Fruit fly (Drosophila melanogaster) whole organism, embryonic: ENCODE data around the gene CG18596.

Experiments
- Abd-B ChIP-seq: fragments of 200-800 bp; sonication (Bioruptor generic); optimal IDR thresholded peaks from 2 replicates; lab custom pipeline; 2018; ENCODE audit warnings: missing biosample characterization, mild to moderate bottlenecking, missing genetic modification characterization, moderate library complexity
- Ada2b ChIP-seq: fragments of 200-800 bp; sonication (Bioruptor generic); IDR thresholded peaks from 2 replicates; pipeline ENCODE4 v1.3.6; 2022; ENCODE audit warnings: missing biosample characterization, missing genetic modification characterization
- CG10209 ChIP-seq: fragments of 200-800 bp; sonication (Bioruptor generic); optimal IDR thresholded peaks from 3 replicates; lab custom pipeline; 2017; ENCODE audit warnings: missing biosample characterization, mild to moderate bottlenecking, missing genetic modification characterization, missing genetic modification reagents
- CG10565 ChIP-seq: fragments of 200-800 bp; sonication (Bioruptor generic); optimal IDR thresholded peaks from 3 replicates; lab custom pipeline; 2016; ENCODE audit warnings: missing biosample characterization, mild to moderate bottlenecking, missing genetic modification characterization
- CG12219 ChIP-seq: fragments of 200-800 bp; sonication (Bioruptor generic); optimal IDR thresholded peaks from 3 replicates; lab custom pipeline; 2018; ENCODE audit warnings: missing biosample characterization, mild to moderate bottlenecking, missing genetic modification characterization
- CG12391 ChIP-seq: fragments of 200-800 bp; sonication (Bioruptor generic); optimal IDR thresholded peaks from 3 replicates; lab custom pipeline; 2018; ENCODE audit warnings: missing biosample characterization, mild to moderate bottlenecking, missing genetic modification characterization, moderate library complexity
- CG14710 ChIP-seq: fragments of 200-800 bp; sonication (Bioruptor generic); optimal IDR thresholded peaks from 3 replicates; lab custom pipeline; 2019; ENCODE audit warnings: missing biosample characterization, mild to moderate bottlenecking, missing genetic modification characterization, moderate library complexity
- CG1529 ChIP-seq: fragments of 200-800 bp; sonication (Bioruptor generic); optimal IDR thresholded peaks from 3 replicates; lab custom pipeline; 2018; ENCODE audit warnings: missing biosample characterization, missing genetic modification characterization
- CG15696 ChIP-seq: fragments of 200-800 bp; sonication (Bioruptor generic); optimal IDR thresholded peaks from 2 replicates; lab custom pipeline; 2019; ENCODE audit warnings: missing biosample characterization, mild to moderate bottlenecking, missing genetic modification characterization, moderate library complexity
- CG18262 ChIP-seq: fragments of 200-800 bp; optimal IDR thresholded peaks from 3 replicates; lab custom pipeline; 2019; ENCODE audit warnings: missing biosample characterization, mild to moderate bottlenecking, missing genetic modification characterization, moderate library complexity
- CG2129 ChIP-seq: fragments of 200-800 bp; sonication (Bioruptor generic); IDR thresholded peaks from 2 replicates; pipeline ENCODE4 v1.3.6; 2022; ENCODE audit warnings: missing biosample characterization, missing genetic modification characterization; ENCODE audit not compliant: partially characterized antibody
- CG2199 ChIP-seq: fragments of 200-800 bp; sonication (Bioruptor generic); IDR thresholded peaks from 3 replicates; pipeline ENCODE4 v1.3.6; 2022; ENCODE audit warnings: missing biosample characterization, missing genetic modification characterization
- CG2875 ChIP-seq: fragments of 200-800 bp; sonication (Bioruptor generic); optimal IDR thresholded peaks from 2 replicates; lab custom pipeline; 2017; ENCODE audit warnings: missing biosample characterization, mild to moderate bottlenecking, missing genetic modification characterization, missing genetic modification reagents
- CG3065 ChIP-seq: fragments of 200-800 bp; sonication (Bioruptor generic); optimal IDR thresholded peaks from 2 replicates; lab custom pipeline; 2016; ENCODE audit warnings: missing biosample characterization, missing genetic modification characterization
- CG34376 ChIP-seq: fragments of 200-800 bp; sonication (Bioruptor generic); optimal IDR thresholded peaks from 2 replicates; lab custom pipeline; 2018; ENCODE audit warnings: missing biosample characterization, mild to moderate bottlenecking, missing genetic modification characterization
- CG4328 ChIP-seq: fragments of 200-800 bp; sonication (Bioruptor generic); optimal IDR thresholded peaks from 3 replicates; lab custom pipeline; 2017; ENCODE audit warnings: missing biosample characterization, missing genetic modification reagents, missing genetic modification characterization
- CG4820 ChIP-seq: fragments of 200-800 bp; sonication (Bioruptor generic); optimal IDR thresholded peaks from 3 replicates; lab custom pipeline; 2016; ENCODE audit warnings: missing biosample characterization, missing genetic modification characterization
- CG9727 ChIP-seq: fragments of 200-800 bp; sonication (Bioruptor generic); optimal IDR thresholded peaks from 3 replicates; lab custom pipeline; 2017; ENCODE audit warnings: missing biosample characterization, mild to moderate bottlenecking, missing genetic modification characterization
- CG9876 ChIP-seq: fragments of 200-800 bp; sonication (Bioruptor generic); optimal IDR thresholded peaks from 2 replicates; lab custom pipeline; 2016; ENCODE audit warnings: missing biosample characterization, missing genetic modification characterization
- ERR ChIP-seq: fragments of 200-800 bp; sonication (Bioruptor generic); optimal IDR thresholded peaks from 2 replicates; lab custom pipeline; 2016; ENCODE audit warnings: missing biosample characterization, missing genetic modification characterization
- Gug ChIP-seq: fragments of 200-800 bp; sonication (Bioruptor generic); IDR thresholded peaks from 4 replicates; pipeline ENCODE4 v1.3.6; 2022; ENCODE audit warnings: missing biosample characterization, missing genetic modification characterization
- Hmr ChIP-seq: fragments of 200-800 bp; sonication (Bioruptor generic); optimal IDR thresholded peaks from 3 replicates; lab custom pipeline; 2017; ENCODE audit warnings: mild to moderate bottlenecking, missing biosample characterization, missing genetic modification reagents, missing genetic modification characterization
- Hmx ChIP-seq: fragments of 200-800 bp; sonication (Bioruptor generic); optimal IDR thresholded peaks from 2 replicates; lab custom pipeline; 2016; ENCODE audit warnings: missing biosample characterization, missing genetic modification characterization
- Med ChIP-seq: fragments of 200-800 bp; sonication (Bioruptor generic); peaks from one replicate; lab custom pipeline; 2016; ENCODE audit warnings: missing biosample characterization, missing genetic modification characterization, mild to moderate bottlenecking, inconsistent platforms, moderate library complexity
- Six4 ChIP-seq: fragments of 200-800 bp; sonication (Bioruptor generic); optimal IDR thresholded peaks from 2 replicates; lab custom pipeline; 2016; ENCODE audit warnings: missing biosample characterization, missing genetic modification characterization
- Tbp ChIP-seq: fragments of >200 bp; optimal IDR thresholded peaks from 2 replicates; lab custom pipeline; 2018; ENCODE audit warnings: missing biosample characterization, missing genetic modification characterization
- amos ChIP-seq: fragments of 200-800 bp; sonication (Bioruptor generic); IDR thresholded peaks from 2 replicates; pipeline ENCODE4 v1.3.6; 2022; ENCODE audit warnings: missing biosample characterization, missing genetic modification characterization; ENCODE audit not compliant: partially characterized antibody
- bab2 ChIP-seq: fragments of 200-800 bp; sonication (Bioruptor generic); optimal IDR thresholded peaks from 2 replicates; lab custom pipeline; 2016; ENCODE audit warnings: missing biosample characterization, missing genetic modification characterization
- bowl ChIP-seq: fragments of 200-800 bp; sonication (Bioruptor generic); IDR thresholded peaks from 2 replicates; pipeline ENCODE4 v1.3.6; 2022; ENCODE audit warnings: missing biosample characterization, missing genetic modification characterization
- crp ChIP-seq, 2 experiments: fragments of 200-800 bp; sonication (Bioruptor generic); optimal IDR thresholded peaks; 2 replicates in 1 of 2; 3 replicates in 1 of 2; lab custom pipeline; 2017; ENCODE audit warnings: missing biosample characterization in 2 of 2, missing genetic modification characterization in 2 of 2, mild to moderate bottlenecking in 1 of 2, moderate library complexity in 1 of 2
- dpn ChIP-seq, 2 experiments: fragments of 200-800 bp; sonication (Bioruptor generic); optimal IDR thresholded peaks; 3 replicates each; lab custom pipeline; 2016; ENCODE audit warnings: missing biosample characterization in 2 of 2, missing genetic modification characterization in 2 of 2
- ems ChIP-seq: fragments of 200-800 bp; sonication (Bioruptor generic); optimal IDR thresholded peaks from 3 replicates; lab custom pipeline; 2016; ENCODE audit warnings: missing biosample characterization, missing genetic modification characterization
- eyg ChIP-seq: fragments of 200-800 bp; sonication (Bioruptor generic); optimal IDR thresholded peaks from 3 replicates; lab custom pipeline; 2016; ENCODE audit warnings: missing biosample characterization, missing genetic modification characterization
- gce ChIP-seq: fragments of 200-800 bp; sonication (Bioruptor generic); IDR thresholded peaks from 3 replicates; pipeline ENCODE4 v1.3.6; 2022; ENCODE audit warnings: missing biosample characterization, missing genetic modification characterization
- gem ChIP-seq: fragments of 200-800 bp; sonication (Bioruptor generic); optimal IDR thresholded peaks from 2 replicates; lab custom pipeline; 2019; ENCODE audit warnings: missing biosample characterization, mild to moderate bottlenecking, missing genetic modification characterization, moderate library complexity
- gfzf ChIP-seq: fragments of 200-800 bp; sonication (Bioruptor generic); optimal IDR thresholded peaks from 2 replicates; lab custom pipeline; 2016; ENCODE audit warnings: missing biosample characterization, mild to moderate bottlenecking, missing genetic modification characterization, moderate library complexity
- kah ChIP-seq: fragments of 200-800 bp; sonication (Bioruptor generic); optimal IDR thresholded peaks from 2 replicates; lab custom pipeline; 2018; ENCODE audit warnings: missing biosample characterization, mild to moderate bottlenecking, missing genetic modification characterization
- ken ChIP-seq: fragments of 200-800 bp; sonication (Bioruptor generic); IDR thresholded peaks from 3 replicates; pipeline ENCODE4 v1.3.6; 2022; ENCODE audit warnings: missing biosample characterization, missing genetic modification characterization
- mirr ChIP-seq: fragments of 200-800 bp; sonication (Bioruptor generic); optimal IDR thresholded peaks from 3 replicates; lab custom pipeline; 2018; ENCODE audit warnings: missing biosample characterization, mild to moderate bottlenecking, missing genetic modification characterization
- pan ChIP-seq, 4 experiments: fragments of >200 bp in 3 of 4; fragments of 200-800 bp in 1 of 4; sonication (Bioruptor generic) in 1 of 4; optimal IDR thresholded peaks in 3 of 4; IDR thresholded peaks in 1 of 4; 2 replicates each; pipeline versions ENCODE4 v1.3.6 to Lab custom; 2017 to 2022; ENCODE audit warnings: missing biosample characterization in 2 of 4, missing genetic modification characterization in 2 of 4, mixed read lengths in 1 of 4
- phol ChIP-seq: fragments of 200-800 bp; sonication (Bioruptor generic); optimal IDR thresholded peaks from 3 replicates; lab custom pipeline; 2018; ENCODE audit warnings: missing biosample characterization, mild to moderate bottlenecking, missing genetic modification characterization, moderate library complexity
- row ChIP-seq: fragments of 200-800 bp; sonication (Bioruptor generic); IDR thresholded peaks from 3 replicates; pipeline ENCODE4 v1.3.6; 2022; ENCODE audit warnings: missing biosample characterization, missing genetic modification characterization
- schlank ChIP-seq: fragments of 200-800 bp; sonication (Bioruptor generic); optimal IDR thresholded peaks from 2 replicates; lab custom pipeline; 2018; ENCODE audit warnings: missing biosample characterization, mild to moderate bottlenecking, missing genetic modification characterization
- scrt ChIP-seq: fragments of 200-800 bp; sonication (Bioruptor generic); optimal IDR thresholded peaks from 2 replicates; lab custom pipeline; 2018; ENCODE audit warnings: missing biosample characterization, mild to moderate bottlenecking, missing genetic modification characterization, moderate library complexity
- sob ChIP-seq: fragments of 200-800 bp; sonication (Bioruptor generic); IDR thresholded peaks from 2 replicates; pipeline ENCODE4 v1.3.6; 2022; ENCODE audit warnings: missing biosample characterization, missing genetic modification characterization
- sr ChIP-seq: fragments of 200-800 bp; sonication (Bioruptor generic); IDR thresholded peaks from 3 replicates; pipeline ENCODE4 v1.3.6; 2022; ENCODE audit warnings: missing biosample characterization, missing genetic modification characterization
- stc ChIP-seq: fragments of 200-800 bp; sonication (Bioruptor generic); IDR thresholded peaks from 2 replicates; pipeline ENCODE4 v1.3.6; 2022; ENCODE audit warnings: missing biosample characterization, missing genetic modification characterization
- ttk ChIP-seq: fragments of 200-800 bp; sonication (Bioruptor generic); IDR thresholded peaks from 2 replicates; pipeline ENCODE4 v2.1.2; 2022; ENCODE audit warnings: missing biosample characterization, missing genetic modification characterization
- twi ChIP-seq: fragments of 200-800 bp; optimal IDR thresholded peaks from 2 replicates; lab custom pipeline; 2019; ENCODE audit warnings: missing biosample characterization, mild to moderate bottlenecking, missing genetic modification characterization, moderate library complexity

The CG18596 gene

DNA sequence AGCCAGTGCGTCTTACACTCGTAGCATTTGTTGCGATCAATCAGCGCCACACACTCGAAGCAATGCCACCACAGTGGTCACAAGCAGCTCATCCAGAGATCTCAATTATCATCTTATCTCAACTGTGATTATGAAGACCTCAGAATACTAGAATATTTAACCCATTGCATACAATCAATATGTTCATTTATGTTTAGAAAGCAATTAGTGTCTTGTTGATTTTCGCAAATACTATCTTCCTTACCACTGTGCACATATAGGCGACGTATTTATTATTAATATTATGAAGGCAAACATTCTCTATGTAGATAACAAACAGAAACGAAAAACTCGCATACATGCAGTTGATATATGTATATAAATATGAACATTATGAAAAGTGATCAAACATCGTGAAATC, 16.9 kb upstream of the CG18596 start (continued):
- TF ChIP-seq ken (peak; percentile 59; the same call in 2 of the 3 replicates), CG18262 (tag; lab: Kevin White, UChicago) (peak; percentile 78), CG9876 (GFP tag; lab: Kevin White, UChicago) (peak; percentile 6), CG2129 (no peak), Abd-B (GFP tag; lab: Kevin White, UChicago) (no peak), CG12391 (tag; lab: Kevin White, UChicago) (peak; percentile 73), CG2875 (GFP tag; lab: Kevin White, UChicago) (peak; percentile 82), gfzf (no peak), Gug (GFP tag; lab: Robert Waterston, UW) (peak; percentile 33; the same call in 1 of the 4 replicates), Med (peak; percentile 76), bab2 (GFP tag; lab: Kevin White, UChicago) (peak; percentile 70), amos (GFP tag; lab: Robert Waterston, UW) (no peak), crp (GFP tag; optimal IDR thresholded peaks at IDR 0.05; lab: Kevin White, UChicago) (peak in 1 of 2 experiments; percentile 18), gce (GFP tag; lab: Robert Waterston, UW) (peak; percentile 23; the same call in 1 of the 3 replicates), CG10565 (GFP tag; lab: Kevin White, UChicago) (peak; percentile 12), dpn (GFP tag; optimal IDR thresholded peaks at IDR 0.05; lab: Kevin White, UChicago) (peak in 1 of 2 experiments; percentile 64), CG34376 (peak; percentile 1), ems (GFP tag; lab: Kevin White, UChicago) (peak; percentile 56), twi (tag; lab: Kevin White, UChicago) (peak; percentile 42), eyg (GFP tag; lab: Kevin White, UChicago) (peak; percentile 5), scrt (GFP tag; lab: Kevin White, UChicago) (peak; percentile 6), bowl (GFP tag; lab: Robert Waterston, UW) (peak; percentile 49; the same call in 1 of the 2 replicates), CG15696 (tag; lab: Kevin White, UChicago) (peak; percentile 89), Hmx (GFP tag; lab: Kevin White, UChicago) (no peak), CG10209 (GFP tag; lab: Kevin White, UChicago) (peak; percentile 81), CG3065 (peak; percentile 48), row (GFP tag; lab: Robert Waterston, UW) (peak; percentile 67; the same call in 2 of the 3 replicates), CG2199 (peak; percentile 91; the same call in 2 of the 3 replicates), CG14710 (tag; lab: Kevin White, UChicago) (peak; percentile 87), CG1529 (GFP tag; lab: Kevin White, UChicago) (peak; percentile 81), stc (GFP tag; lab: Robert Waterston, UW) (peak; percentile 62), schlank (tag; lab: Kevin White, UChicago) (no peak), kah (GFP tag; lab: Kevin White, UChicago) (peak; percentile 32), sob (GFP tag; lab: Robert Waterston, UW) (peak; percentile 64), CG12219 (GFP tag; lab: Kevin White, UChicago) (peak; percentile 44), CG4328 (peak; percentile 58), sr (peak; percentile 22; the same call in 1 of the 3 replicates), Tbp (no peak), ttk (GFP tag; lab: Robert Waterston, UW) (peak; percentile 72), ERR (GFP tag; lab: Kevin White, UChicago) (no peak), Six4 (peak; percentile 59), phol (tag; lab: Kevin White, UChicago) (peak; percentile 67), pan (optimal IDR thresholded peaks at IDR 0.05; lab: Kevin White, UChicago) (no peak), pan (GFP tag; optimal IDR thresholded peaks at IDR 0.05 in 1 of 2, IDR thresholded peaks at IDR 0.05 in 1 of 2) (peak in 1 of 2 experiments; percentile 85), CG9727 (GFP tag; lab: Kevin White, UChicago) (peak; percentile 81), mirr (GFP tag; lab: Kevin White, UChicago) (no peak), Ada2b (GFP tag; lab: Robert Waterston, UW) (peak; percentile 69), Hmr (GFP tag; lab: Kevin White, UChicago) (peak; percentile 32), CG4820 (GFP tag; lab: Kevin White, UChicago) (peak; percentile 79), gem (tag; lab: Kevin White, UChicago) (peak; percentile 82)
